Worm (Caenorhabditis elegans) whole organism, L1 larva: ENCODE data around the gene K07F5.15.
A peak's percentile ranks its signal among the peaks of the same experiment; 100 is the strongest.

Experiments
- C04F5.9 ChIP-seq: sonication (generic microtip); optimal IDR thresholded peaks from 2 replicates; lab custom pipeline; 2016; ENCODE audit warnings: missing genetic modification characterization, missing compliant biosample characterization
- C16A3.4 ChIP-seq: fragments of 150-350 bp; optimal IDR thresholded peaks from 2 replicates; lab custom pipeline; 2014; ENCODE audit warnings: missing biosample characterization, missing genetic modification characterization
- F16B12.6 ChIP-seq: fragments of 150-350 bp; optimal IDR thresholded peaks from 2 replicates; lab custom pipeline; 2014; ENCODE audit warnings: missing biosample characterization, missing genetic modification characterization
- Y116A8C.19 ChIP-seq: sonication (generic microtip); optimal IDR thresholded peaks from 2 replicates; lab custom pipeline; 2016; ENCODE audit warnings: missing compliant biosample characterization, missing genetic modification characterization, borderline replicate concordance
- alr-1 ChIP-seq: fragments of 200-800 bp; sonication (Bioruptor generic); optimal IDR thresholded peaks from 2 replicates; lab custom pipeline; 2018; ENCODE audit warnings: borderline replicate concordance, mild to moderate bottlenecking, missing genetic modification characterization, missing compliant biosample characterization
- aly-2 ChIP-seq: fragments of 150-350 bp; optimal IDR thresholded peaks from 2 replicates; lab custom pipeline; 2014; ENCODE audit warnings: missing biosample characterization, missing genetic modification characterization
- ceh-63 ChIP-seq: fragments of 200-800 bp; sonication (Bioruptor generic); optimal IDR thresholded peaks from 2 replicates; lab custom pipeline; 2018; ENCODE audit warnings: mild to moderate bottlenecking, missing genetic modification characterization, missing compliant biosample characterization
- ceh-88 ChIP-seq: fragments of 200-800 bp; sonication (Bioruptor generic); IDR thresholded peaks from 2 replicates; pipeline ENCODE4 v1.3.6; 2022; ENCODE audit warnings: missing genetic modification characterization, missing compliant biosample characterization
- ces-1 ChIP-seq: fragments of 150-350 bp; optimal IDR thresholded peaks from 2 replicates; lab custom pipeline; 2014; ENCODE audit warnings: missing biosample characterization, missing genetic modification reagents, missing genetic modification characterization
- dsc-1 ChIP-seq: sonication (generic microtip); optimal IDR thresholded peaks from 2 replicates; lab custom pipeline; 2016; ENCODE audit warnings: mild to moderate bottlenecking, missing genetic modification characterization, missing compliant biosample characterization
- efl-1 ChIP-seq, 4 experiments: fragments of 150-350 bp; optimal IDR thresholded peaks in 3 of 4; peaks in 1 of 4; 1 replicate in 1 of 4; 2 replicates in 3 of 4; lab custom pipeline; 2014; ENCODE audit warnings: missing biosample characterization in 2 of 4, missing genetic modification characterization in 2 of 4, missing genetic modification reagents in 2 of 4
- elt-2 ChIP-seq: sonication (generic microtip); optimal IDR thresholded peaks from 2 replicates; lab custom pipeline; 2016; ENCODE audit warnings: missing genetic modification characterization, mild to moderate bottlenecking, inconsistent platforms, missing compliant biosample characterization, missing genetic modification reagents
- elt-3 ChIP-seq, 6 experiments: fragments of 150-350 bp in 1 of 6; sonication (generic microtip); optimal IDR thresholded peaks; 2 replicates each; lab custom pipeline; 2017 to 2018; ENCODE audit warnings: missing biosample characterization in 6 of 6, missing genetic modification characterization in 6 of 6, inconsistent platforms in 1 of 6
- fkh-8 ChIP-seq: sonication (generic microtip); optimal IDR thresholded peaks from 2 replicates; lab custom pipeline; 2016; ENCODE audit warnings: mild to moderate bottlenecking, missing genetic modification characterization, missing compliant biosample characterization
- fos-1 ChIP-seq: fragments of 150-350 bp; optimal IDR thresholded peaks from 2 replicates; lab custom pipeline; 2014; ENCODE audit warnings: missing biosample characterization, missing genetic modification characterization
- isw-1 ChIP-seq: fragments of 200-800 bp; sonication (Bioruptor generic); IDR thresholded peaks from 2 replicates; pipeline ENCODE4 v1.3.6; 2022; ENCODE audit warnings: missing genetic modification characterization, missing compliant biosample characterization
- lin-14 ChIP-seq: fragments of 200-800 bp; sonication (Bioruptor generic); optimal IDR thresholded peaks from 2 replicates; lab custom pipeline; 2018; ENCODE audit warnings: mild to moderate bottlenecking, missing genetic modification characterization, moderate library complexity, missing compliant biosample characterization
- lir-3 ChIP-seq: sonication (generic microtip); optimal IDR thresholded peaks from 2 replicates; lab custom pipeline; 2016; ENCODE audit warnings: mild to moderate bottlenecking, missing genetic modification characterization, moderate library complexity, missing compliant biosample characterization; ENCODE audit not compliant: poor library complexity
- mdl-1 ChIP-seq, 2 experiments: fragments of 150-350 bp; optimal IDR thresholded peaks; 2 replicates each; lab custom pipeline; 2014 to 2017; ENCODE audit warnings: missing biosample characterization in 2 of 2, missing genetic modification characterization in 2 of 2, inconsistent platforms in 1 of 2
- mep-1 ChIP-seq: fragments of 150-350 bp; optimal IDR thresholded peaks from 2 replicates; lab custom pipeline; 2014; ENCODE audit warnings: missing biosample characterization, missing genetic modification characterization
- nhr-20 ChIP-seq: sonication (generic microtip); optimal IDR thresholded peaks from 2 replicates; lab custom pipeline; 2016; ENCODE audit warnings: mild to moderate bottlenecking, missing genetic modification characterization, missing compliant biosample characterization
- nhr-28 ChIP-seq: fragments of 150-350 bp; optimal IDR thresholded peaks from 2 replicates; lab custom pipeline; 2014; ENCODE audit warnings: missing biosample characterization, missing genetic modification characterization
- nhr-85 ChIP-seq: sonication (generic microtip); peaks from one replicate; lab custom pipeline; 2016; ENCODE audit warnings: missing genetic modification characterization, inconsistent platforms, missing compliant biosample characterization
- nhr-90 ChIP-seq: sonication (generic microtip); optimal IDR thresholded peaks from 2 replicates; lab custom pipeline; 2016; ENCODE audit warnings: mild to moderate bottlenecking, missing genetic modification characterization, missing compliant biosample characterization; ENCODE audit not compliant: poor library complexity
- rnt-1 ChIP-seq: sonication (generic microtip); optimal IDR thresholded peaks from 2 replicates; lab custom pipeline; 2016; ENCODE audit warnings: mild to moderate bottlenecking, missing genetic modification characterization, moderate library complexity, missing compliant biosample characterization
- snpc-4 ChIP-seq: fragments of 150-350 bp; optimal IDR thresholded peaks from 2 replicates; lab custom pipeline; 2014; ENCODE audit warnings: missing biosample characterization, missing genetic modification characterization
- sox-4 ChIP-seq: sonication (generic microtip); optimal IDR thresholded peaks from 2 replicates; lab custom pipeline; 2016; ENCODE audit warnings: missing genetic modification characterization, missing compliant biosample characterization
- swsn-7 ChIP-seq: sonication (generic microtip); optimal IDR thresholded peaks from 2 replicates; lab custom pipeline; 2016; ENCODE audit warnings: missing genetic modification characterization, missing compliant biosample characterization
- unc-30 ChIP-seq: sonication (generic microtip); optimal IDR thresholded peaks from 2 replicates; lab custom pipeline; 2017; ENCODE audit warnings: missing biosample characterization, missing genetic modification characterization
- xbp-1 ChIP-seq: sonication (generic microtip); optimal IDR thresholded peaks from 2 replicates; lab custom pipeline; 2016; ENCODE audit warnings: missing genetic modification characterization, missing compliant biosample characterization
- zip-4 ChIP-seq: fragments of 200-800 bp; sonication (Bioruptor generic); optimal IDR thresholded peaks from 2 replicates; lab custom pipeline; 2018; ENCODE audit warnings: mild to moderate bottlenecking, missing genetic modification characterization, moderate library complexity, missing compliant biosample characterization
- ztf-4 ChIP-seq: fragments of 150-350 bp; optimal IDR thresholded peaks from 2 replicates; lab custom pipeline; 2014; ENCODE audit warnings: missing biosample characterization, missing genetic modification characterization

K07F5.15 gene

ce11 chrIV:9850931-9851330 is 13.9 kb upstream of the K07F5.15 start, which contains the start of gene ssp-10:
Gene ssp-10, minus strand, starts transcription at chrIV:9851031.
- TF ChIP-seq lir-3 (tag; lab: Kevin White, UChicago) (no peak), nhr-20 (tag; lab: Kevin White, UChicago) (no peak), C16A3.4 (tag; lab: Kevin White, UChicago) (no peak), elt-2 (tag; lab: Kevin White, UChicago) (no peak), aly-2 (no peak), ces-1 (GFP tag; lab: Kevin White, UChicago) (no peak), zip-4 (GFP tag; lab: Kevin White, UChicago) (no peak), mdl-1 (tag; optimal IDR thresholded peaks at IDR 0.05; lab: Kevin White, UChicago) (no peak), nhr-90 (tag; lab: Kevin White, UChicago) (no peak), sox-4 (tag; lab: Kevin White, UChicago) (no peak)

- no peak for TF ChIP-seq alr-1 (tag; lab: Kevin White, UChicago)
- TF ChIP-seq mdl-1 (tag; optimal IDR thresholded peaks at IDR 0.05; lab: Kevin White, UChicago): no peak
- TF ChIP-seq dsc-1 (tag; lab: Kevin White, UChicago): no peak
- no peak for TF ChIP-seq Y116A8C.19
- TF ChIP-seq fkh-8 (tag; lab: Kevin White, UChicago): no peak
- TF ChIP-seq snpc-4 (tag; lab: Kevin White, UChicago): no peak
- TF ChIP-seq ceh-63 (GFP tag; lab: Kevin White, UChicago): no peak
- no peak for TF ChIP-seq elt-2 (tag; lab: Kevin White, UChicago)
- no peak for TF ChIP-seq ceh-88
- no peak for TF ChIP-seq C04F5.9
- no peak for TF ChIP-seq ces-1 (GFP tag; lab: Kevin White, UChicago)
- no peak for TF ChIP-seq rnt-1
- TF ChIP-seq elt-3 (tag; optimal IDR thresholded peaks at IDR 0.05; lab: Kevin White, UChicago): no peak
- TF ChIP-seq mep-1 (tag; lab: Kevin White, UChicago): no peak
- TF ChIP-seq isw-1 (GFP tag; lab: Robert Waterston, UW): no peak
- TF ChIP-seq efl-1 (optimal IDR thresholded peaks at IDR 0.05; lab: Kevin White, UChicago): no peak
- TF ChIP-seq efl-1 (GFP tag; optimal IDR thresholded peaks at IDR 0.05 in 1 of 2; lab: Kevin White, UChicago): no peak
Measured at ce11 chrIV:9852250-9852649, 12.6 kb upstream of the K07F5.15 start, which contains the start of gene ssq-1. Gene ssq-1, plus strand, starts transcription at chrIV:9852550.

- TF ChIP-seq efl-1 (optimal IDR thresholded peaks at IDR 0.05; lab: Kevin White, UChicago): no peak
- TF ChIP-seq efl-1 (GFP tag; optimal IDR thresholded peaks at IDR 0.05 in 1 of 2; lab: Kevin White, UChicago): no peak
- TF ChIP-seq sox-4 (tag; lab: Kevin White, UChicago): no peak
- TF ChIP-seq swsn-7 (tag; lab: Kevin White, UChicago): no peak
- TF ChIP-seq Y116A8C.19: no peak
- TF ChIP-seq unc-30 (tag; lab: Kevin White, UChicago): no peak
- no peak for TF ChIP-seq nhr-85 (tag; lab: Kevin White, UChicago)
- no peak for TF ChIP-seq lin-14 (GFP tag; lab: Kevin White, UChicago)
- no peak for TF ChIP-seq F16B12.6 (tag; lab: Kevin White, UChicago)
Measured at ce11 chrIV:9852818-9853466, 11.9 kb upstream of the K07F5.15 start.

ce11 chrIV:9854952-9855351 is 9.9 kb upstream of the K07F5.15 start:
- no peak for TF ChIP-seq nhr-90 (tag; lab: Kevin White, UChicago)
- peak; percentile 5 for TF ChIP-seq elt-2 (tag; lab: Kevin White, UChicago)
- no peak for TF ChIP-seq ztf-4 (tag; lab: Kevin White, UChicago)
- TF ChIP-seq fos-1: no peak
- TF ChIP-seq, all 84 proteins: peak for 1

ce11 chrIV:9855712-9856111 is 9.2 kb upstream of the K07F5.15 start, which contains the start of gene K07F5.12:
Gene K07F5.12, plus strand, starts transcription at chrIV:9856012.
- TF ChIP-seq nhr-28 (tag; lab: Kevin White, UChicago) (no peak), F16B12.6 (tag; lab: Kevin White, UChicago) (no peak), aly-2 (no peak), xbp-1 (tag; lab: Kevin White, UChicago) (no peak)
